Fruit fly (Drosophila melanogaster) whole organism, prepupa: Measurements from ENCODE around the gene CG11837.

Experiments used
- CG10669 ChIP-seq: fragments of 200-800 bp; sonication (Bioruptor generic); optimal IDR thresholded peaks from 3 replicates; lab custom pipeline; 2018; ENCODE audit warnings: missing biosample characterization, mild to moderate bottlenecking, missing genetic modification characterization, moderate library complexity
- CG11902 ChIP-seq: fragments of 200-800 bp; sonication (Bioruptor generic); optimal IDR thresholded peaks from 3 replicates; lab custom pipeline; 2016; ENCODE audit warnings: missing biosample characterization, missing genetic modification characterization
- CG15336 ChIP-seq: fragments of 200-800 bp; sonication (Bioruptor generic); IDR thresholded peaks from 2 replicates; pipeline ENCODE4 v1.3.6; 2022; ENCODE audit warnings: missing biosample characterization, missing genetic modification characterization
- CG16779 ChIP-seq: fragments of 200-800 bp; sonication (Bioruptor generic); optimal IDR thresholded peaks from 3 replicates; lab custom pipeline; 2017; ENCODE audit warnings: missing biosample characterization, mild to moderate bottlenecking, missing genetic modification characterization
- CG3032 ChIP-seq: fragments of 200-800 bp; optimal IDR thresholded peaks from 2 replicates; lab custom pipeline; 2019; ENCODE audit warnings: missing biosample characterization, mild to moderate bottlenecking, missing genetic modification characterization, moderate library complexity
- CG31627 ChIP-seq: fragments of 200-800 bp; sonication (Bioruptor generic); optimal IDR thresholded peaks from 3 replicates; lab custom pipeline; 2016; ENCODE audit warnings: missing biosample characterization, missing genetic modification characterization
- CG32006 ChIP-seq: fragments of 200-800 bp; sonication (Bioruptor generic); optimal IDR thresholded peaks from 3 replicates; lab custom pipeline; 2017; ENCODE audit warnings: missing biosample characterization, mild to moderate bottlenecking, missing genetic modification characterization
- CG34406 ChIP-seq: fragments of 200-800 bp; sonication (Bioruptor generic); optimal IDR thresholded peaks from 3 replicates; lab custom pipeline; 2016; ENCODE audit warnings: missing biosample characterization, missing genetic modification characterization
- CG4318 ChIP-seq: fragments of 200-800 bp; sonication (Bioruptor generic); optimal IDR thresholded peaks from 3 replicates; lab custom pipeline; 2017; ENCODE audit warnings: missing biosample characterization, mild to moderate bottlenecking, missing genetic modification characterization
- CG6163 ChIP-seq: fragments of 200-800 bp; sonication (Bioruptor generic); IDR thresholded peaks from 3 replicates; pipeline ENCODE4 v1.3.6; 2022; ENCODE audit warnings: missing biosample characterization, missing genetic modification characterization
- CG6276 ChIP-seq: fragments of 200-800 bp; sonication (Bioruptor generic); optimal IDR thresholded peaks from 2 replicates; lab custom pipeline; 2017; ENCODE audit warnings: missing biosample characterization, mild to moderate bottlenecking, missing genetic modification characterization
- CG6808 ChIP-seq: fragments of 200-800 bp; sonication (Bioruptor generic); optimal IDR thresholded peaks from 3 replicates; lab custom pipeline; 2017; ENCODE audit warnings: missing biosample characterization, missing genetic modification characterization, mild to moderate bottlenecking, moderate library complexity, missing genetic modification reagents
- CG6854 ChIP-seq: fragments of 200-800 bp; sonication (Bioruptor generic); optimal IDR thresholded peaks from 2 replicates; lab custom pipeline; 2017; ENCODE audit warnings: missing biosample characterization, mild to moderate bottlenecking, missing genetic modification characterization
- CG8319 ChIP-seq: fragments of 200-800 bp; sonication (Bioruptor generic); optimal IDR thresholded peaks from 3 replicates; lab custom pipeline; 2016; ENCODE audit warnings: missing biosample characterization, missing genetic modification characterization
- Eip75B ChIP-seq: fragments of 200-800 bp; sonication (Bioruptor generic); optimal IDR thresholded peaks from 3 replicates; lab custom pipeline; 2016; ENCODE audit warnings: missing biosample characterization, missing genetic modification characterization
- Eip78C ChIP-seq: fragments of 200-800 bp; sonication (Bioruptor generic); peaks from one replicate; lab custom pipeline; 2016; ENCODE audit warnings: missing biosample characterization, missing genetic modification characterization
- Ets21C ChIP-seq: fragments of 200-800 bp; sonication (Bioruptor generic); optimal IDR thresholded peaks from 3 replicates; lab custom pipeline; 2016; ENCODE audit warnings: missing biosample characterization, missing genetic modification characterization
- Hr38 ChIP-seq: sonication (Bioruptor generic); optimal IDR thresholded peaks from 2 replicates; lab custom pipeline; 2016; ENCODE audit warnings: missing biosample characterization, missing genetic modification characterization
- Hr39 ChIP-seq: fragments of 200-800 bp; sonication (Bioruptor generic); optimal IDR thresholded peaks from 2 replicates; lab custom pipeline; 2016; ENCODE audit warnings: missing biosample characterization, missing genetic modification characterization
- Smox ChIP-seq: fragments of 200-800 bp; sonication (Bioruptor generic); optimal IDR thresholded peaks from 3 replicates; lab custom pipeline; 2016; ENCODE audit warnings: missing biosample characterization, missing genetic modification characterization
- Sox102F ChIP-seq: fragments of 200-800 bp; sonication (Bioruptor generic); optimal IDR thresholded peaks from 2 replicates; lab custom pipeline; 2016; ENCODE audit warnings: missing biosample characterization, mild to moderate bottlenecking, missing genetic modification characterization
- Sox14 ChIP-seq: fragments of 200-800 bp; sonication (Bioruptor generic); optimal IDR thresholded peaks from 3 replicates; lab custom pipeline; 2016; ENCODE audit warnings: missing biosample characterization, missing genetic modification characterization
- Sox15 ChIP-seq: fragments of 200-800 bp; sonication (Bioruptor generic); optimal IDR thresholded peaks from 3 replicates; lab custom pipeline; 2016; ENCODE audit warnings: missing biosample characterization, missing genetic modification characterization
- achi ChIP-seq: fragments of 200-800 bp; sonication (Bioruptor generic); optimal IDR thresholded peaks from 3 replicates; lab custom pipeline; 2016; ENCODE audit warnings: missing biosample characterization, missing genetic modification characterization
- cyc ChIP-seq: fragments of 200-800 bp; sonication (Bioruptor generic); optimal IDR thresholded peaks from 3 replicates; lab custom pipeline; 2016; ENCODE audit warnings: missing biosample characterization, missing genetic modification characterization
- dac ChIP-seq: fragments of 200-800 bp; sonication (Bioruptor generic); optimal IDR thresholded peaks from 2 replicates; lab custom pipeline; 2017; ENCODE audit warnings: missing biosample characterization, mild to moderate bottlenecking, missing genetic modification characterization
- eg ChIP-seq: fragments of 200-800 bp; sonication (Bioruptor generic); IDR thresholded peaks from 3 replicates; pipeline ENCODE4 v1.3.6; 2022; ENCODE audit warnings: missing biosample characterization, missing genetic modification characterization
- esn ChIP-seq: fragments of 200-800 bp; sonication (Bioruptor generic); optimal IDR thresholded peaks from 2 replicates; lab custom pipeline; 2016; ENCODE audit warnings: missing biosample characterization, mild to moderate bottlenecking, missing genetic modification characterization, moderate library complexity
- fd59A ChIP-seq: fragments of 200-800 bp; sonication (Bioruptor generic); optimal IDR thresholded peaks from 2 replicates; lab custom pipeline; 2017; ENCODE audit warnings: missing biosample characterization, mild to moderate bottlenecking, missing genetic modification characterization, missing genetic modification reagents
- fkh ChIP-seq: fragments of 200-800 bp; sonication (Bioruptor generic); optimal IDR thresholded peaks from 3 replicates; lab custom pipeline; 2017; ENCODE audit warnings: missing biosample characterization, mild to moderate bottlenecking, missing genetic modification characterization, moderate library complexity
- lz ChIP-seq: fragments of 200-800 bp; sonication (Bioruptor generic); optimal IDR thresholded peaks from 3 replicates; lab custom pipeline; 2016; ENCODE audit warnings: missing biosample characterization, missing genetic modification characterization
- net ChIP-seq: fragments of 200-800 bp; sonication (Bioruptor generic); optimal IDR thresholded peaks from 3 replicates; lab custom pipeline; 2016; ENCODE audit warnings: missing biosample characterization, missing genetic modification characterization
- pdm3 ChIP-seq: fragments of 200-800 bp; sonication (Bioruptor generic); optimal IDR thresholded peaks from 3 replicates; lab custom pipeline; 2016; ENCODE audit warnings: missing biosample characterization, missing genetic modification characterization
- salr ChIP-seq, 2 experiments: fragments of 200-800 bp; sonication (Bioruptor generic); optimal IDR thresholded peaks; 3 replicates each; lab custom pipeline; 2016 to 2018; ENCODE audit warnings: missing biosample characterization in 2 of 2, missing genetic modification characterization in 2 of 2, mild to moderate bottlenecking in 1 of 2
- spab ChIP-seq: fragments of 200-800 bp; sonication (Bioruptor generic); optimal IDR thresholded peaks from 2 replicates; lab custom pipeline; 2017; ENCODE audit warnings: missing biosample characterization, mild to moderate bottlenecking, missing genetic modification characterization, missing genetic modification reagents
- ss ChIP-seq, 2 experiments: fragments of 200-800 bp; sonication (Bioruptor generic); optimal IDR thresholded peaks; 2 replicates in 1 of 2; 3 replicates in 1 of 2; lab custom pipeline; 2017 to 2018; ENCODE audit warnings: mild to moderate bottlenecking in 2 of 2, missing biosample characterization in 2 of 2, missing genetic modification characterization in 2 of 2, moderate library complexity in 1 of 2
- svp ChIP-seq: fragments of 200-800 bp; sonication (Bioruptor generic); peaks from one replicate; lab custom pipeline; 2016; ENCODE audit warnings: missing biosample characterization, missing genetic modification characterization
- topi ChIP-seq: fragments of 200-800 bp; sonication (Bioruptor generic); optimal IDR thresholded peaks from 3 replicates; lab custom pipeline; 2016; ENCODE audit warnings: missing biosample characterization, missing genetic modification characterization
- vri ChIP-seq: fragments of 200-800 bp; sonication (Bioruptor generic); optimal IDR thresholded peaks from 3 replicates; lab custom pipeline; 2016; ENCODE audit warnings: missing biosample characterization, mild to moderate bottlenecking, missing genetic modification characterization

CG11837 gene

dm6 chr3R:29011144-29011543, 38.1 kb upstream of the CG11837 start (continued):
- TF ChIP-seq CG32006 (GFP tag; lab: Kevin White, UChicago) (peak; percentile 23), CG16779 (no peak), CG15336 (GFP tag; lab: Robert Waterston, UW) (no peak), eg (GFP tag; lab: Robert Waterston, UW) (no peak), spab (GFP tag; lab: Kevin White, UChicago) (peak; percentile 32), ss (GFP tag; optimal IDR thresholded peaks at IDR 0.05; lab: Kevin White, UChicago) (peak; percentile 10 to 63), svp (GFP tag; lab: Kevin White, UChicago) (no peak), cyc (no peak), Hr38 (GFP tag; lab: Kevin White, UChicago) (no peak), Ets21C (GFP tag; lab: Kevin White, UChicago) (no peak), Sox15 (GFP tag; lab: Kevin White, UChicago) (no peak), Sox102F (GFP tag; lab: Kevin White, UChicago) (no peak), Sox14 (GFP tag; lab: Kevin White, UChicago) (no peak), CG11902 (GFP tag; lab: Kevin White, UChicago) (no peak), achi (GFP tag; lab: Kevin White, UChicago) (peak; percentile 1), CG34406 (GFP tag; lab: Kevin White, UChicago) (no peak), vri (GFP tag; lab: Kevin White, UChicago) (no peak), CG10669 (GFP tag; lab: Kevin White, UChicago) (peak; percentile 47), Smox (GFP tag; lab: Kevin White, UChicago) (no peak), CG6854 (no peak)
- TF ChIP-seq, all 60 proteins: peak for 14

dm6 chr3R:29020366-29020765, 28.9 kb upstream of the CG11837 start, which contains the start of gene wat:
wat (minus strand) TSS chr3R:29020406.
- 0 out of 3 replicates have a peak, but pooled peaks have one; percentile 18 for TF ChIP-seq eg (GFP tag; lab: Robert Waterston, UW)
- TF ChIP-seq esn (GFP tag; lab: Kevin White, UChicago), result no peak

- TF ChIP-seq Sox102F (GFP tag; lab: Kevin White, UChicago) (no peak), lz (no peak), Ets21C (GFP tag; lab: Kevin White, UChicago) (no peak), cyc (no peak), CG31627 (GFP tag; lab: Kevin White, UChicago) (no peak), eg (GFP tag; lab: Robert Waterston, UW) (no peak), CG11902 (GFP tag; lab: Kevin White, UChicago) (no peak), Eip75B (GFP tag; lab: Kevin White, UChicago) (no peak), CG8319 (GFP tag; lab: Kevin White, UChicago) (no peak), CG34406 (GFP tag; lab: Kevin White, UChicago) (no peak), CG6163 (no peak)
Observed at dm6 chr3R:29024671-29025070, 24.6 kb upstream of the CG11837 start, which contains the start of gene CG14518. CG14518 (plus strand) TSS chr3R:29024971.

- TF ChIP-seq Eip75B (GFP tag; lab: Kevin White, UChicago) (no peak), fd59A (GFP tag; lab: Kevin White, UChicago) (no peak), pdm3 (GFP tag; lab: Kevin White, UChicago) (no peak), CG3032 (tag; lab: Kevin White, UChicago) (peak; percentile 9), dac (GFP tag; lab: Kevin White, UChicago) (no peak), ss (GFP tag; optimal IDR thresholded peaks at IDR 0.05; lab: Kevin White, UChicago) (peak in 1 of 2 experiments; percentile 6), Sox14 (GFP tag; lab: Kevin White, UChicago) (peak; percentile 72), esn (GFP tag; lab: Kevin White, UChicago) (peak; percentile 17), fkh (peak; percentile 28)
Observed at dm6 chr3R:29027122-29027521, 22.2 kb upstream of the CG11837 start, which contains the start of the genes eIF4E6 and CG1951. eIF4E6 (minus strand) TSS chr3R:29027174. CG1951 (plus strand) TSS chr3R:29027236.

dm6 chr3R:29032542-29032941, 16.8 kb upstream of the CG11837 start, which contains the start of gene Ssl2:
Ssl2 (minus strand) TSS chr3R:29032642.
- TF ChIP-seq pdm3 (GFP tag; lab: Kevin White, UChicago), result no peak
- no peak for TF ChIP-seq CG8319 (GFP tag; lab: Kevin White, UChicago)
- no peak for TF ChIP-seq CG31627 (GFP tag; lab: Kevin White, UChicago)
- no peak for TF ChIP-seq net (GFP tag; lab: Kevin White, UChicago)
- no peak for TF ChIP-seq fkh
- TF ChIP-seq CG6163, result no peak
- no peak for TF ChIP-seq CG4318 (GFP tag; lab: Kevin White, UChicago)
- no peak for TF ChIP-seq CG6276
- no peak for TF ChIP-seq Sox15 (GFP tag; lab: Kevin White, UChicago)
- TF ChIP-seq Eip78C, result no peak
- TF ChIP-seq topi, result no peak
- TF ChIP-seq lz, result no peak
- TF ChIP-seq Hr39 (GFP tag; lab: Kevin White, UChicago), result no peak
- TF ChIP-seq Eip75B (GFP tag; lab: Kevin White, UChicago), result no peak
- no peak for TF ChIP-seq salr (GFP tag; optimal IDR thresholded peaks at IDR 0.05; lab: Kevin White, UChicago)
- TF ChIP-seq Ets21C (GFP tag; lab: Kevin White, UChicago), result no peak
- no peak for TF ChIP-seq CG6808
- TF ChIP-seq vri (GFP tag; lab: Kevin White, UChicago), result no peak
